Fruit fly (Drosophila melanogaster) whole organism, embryonic: ENCODE results near the gene UQCR-Q.

Experiments used
- Adf1 ChIP-seq: fragments of 200-800 bp; sonication (Bioruptor generic); IDR thresholded peaks from 2 replicates; pipeline ENCODE4 v1.3.6; 2022; ENCODE audit warnings: missing biosample characterization, missing genetic modification characterization
- BEAF-32 ChIP-seq: fragments of 200-800 bp; sonication (Bioruptor generic); optimal IDR thresholded peaks from 3 replicates; lab custom pipeline; 2017; ENCODE audit warnings: missing biosample characterization, missing genetic modification characterization, mild to moderate bottlenecking, moderate library complexity, missing genetic modification reagents
- CG10267 ChIP-seq: fragments of 200-800 bp; sonication (Bioruptor generic); optimal IDR thresholded peaks from 2 replicates; lab custom pipeline; 2018; ENCODE audit warnings: missing biosample characterization, mild to moderate bottlenecking, missing genetic modification characterization, moderate library complexity
- CG12659 ChIP-seq: fragments of 200-800 bp; sonication (Bioruptor generic); optimal IDR thresholded peaks from 3 replicates; lab custom pipeline; 2017; ENCODE audit warnings: mild to moderate bottlenecking, missing biosample characterization, missing genetic modification reagents, missing genetic modification characterization
- CG12769 ChIP-seq: fragments of 200-800 bp; sonication (Bioruptor generic); optimal IDR thresholded peaks from 2 replicates; lab custom pipeline; 2019; ENCODE audit warnings: missing biosample characterization, mild to moderate bottlenecking, missing genetic modification characterization, moderate library complexity
- CG13775 ChIP-seq: fragments of 200-800 bp; sonication (Bioruptor generic); optimal IDR thresholded peaks from 3 replicates; lab custom pipeline; 2017; ENCODE audit warnings: missing biosample characterization, mild to moderate bottlenecking, missing genetic modification characterization
- CG14014 ChIP-seq: fragments of 200-800 bp; sonication (Bioruptor generic); IDR thresholded peaks from 2 replicates; pipeline ENCODE4 v1.3.6; 2022; ENCODE audit warnings: missing biosample characterization, missing genetic modification characterization
- CG15696 ChIP-seq: fragments of 200-800 bp; sonication (Bioruptor generic); optimal IDR thresholded peaks from 2 replicates; lab custom pipeline; 2019; ENCODE audit warnings: missing biosample characterization, mild to moderate bottlenecking, missing genetic modification characterization, moderate library complexity
- CG16815 ChIP-seq: fragments of 200-800 bp; sonication (Bioruptor generic); optimal IDR thresholded peaks from 3 replicates; lab custom pipeline; 2017; ENCODE audit warnings: missing biosample characterization, mild to moderate bottlenecking, missing genetic modification characterization
- CG2712 ChIP-seq: fragments of 200-800 bp; optimal IDR thresholded peaks from 3 replicates; lab custom pipeline; 2019; ENCODE audit warnings: missing biosample characterization, mild to moderate bottlenecking, missing genetic modification characterization, moderate library complexity
- CG33557 ChIP-seq: fragments of 200-800 bp; sonication (Bioruptor generic); optimal IDR thresholded peaks from 2 replicates; lab custom pipeline; 2019; ENCODE audit warnings: missing biosample characterization, mild to moderate bottlenecking, missing genetic modification characterization, moderate library complexity
- CG34224 ChIP-seq: fragments of 200-800 bp; sonication (Bioruptor generic); IDR thresholded peaks from 3 replicates; pipeline ENCODE4 v1.3.6; 2022; ENCODE audit warnings: missing biosample characterization, missing genetic modification characterization; ENCODE audit not compliant: partially characterized antibody
- CG3847 ChIP-seq: fragments of 200-800 bp; sonication (Bioruptor generic); IDR thresholded peaks from 2 replicates; pipeline ENCODE4 v1.3.6; 2022; ENCODE audit warnings: missing biosample characterization, missing genetic modification characterization
- CG4404 ChIP-seq: fragments of 200-800 bp; sonication (Bioruptor generic); IDR thresholded peaks from 2 replicates; pipeline ENCODE4 v1.3.6; 2022; ENCODE audit warnings: missing biosample characterization, missing genetic modification characterization
- CG5180 ChIP-seq: fragments of 200-800 bp; sonication (Bioruptor generic); optimal IDR thresholded peaks from 3 replicates; lab custom pipeline; 2017; ENCODE audit warnings: missing biosample characterization, missing genetic modification characterization, mild to moderate bottlenecking, moderate library complexity, missing genetic modification reagents
- CG6272 ChIP-seq: fragments of 200-800 bp; sonication (Bioruptor generic); IDR thresholded peaks from 2 replicates; pipeline ENCODE4 v1.3.6; 2022; ENCODE audit warnings: missing biosample characterization, missing genetic modification characterization
- CG7839 ChIP-seq: fragments of 200-800 bp; sonication (Bioruptor generic); optimal IDR thresholded peaks from 3 replicates; lab custom pipeline; 2018; ENCODE audit warnings: missing biosample characterization, mild to moderate bottlenecking, missing genetic modification characterization, moderate library complexity
- CG7928 ChIP-seq: fragments of 200-800 bp; sonication (Bioruptor generic); optimal IDR thresholded peaks from 2 replicates; lab custom pipeline; 2017; ENCODE audit warnings: missing biosample characterization, mild to moderate bottlenecking, missing genetic modification characterization
- CG7987 ChIP-seq: fragments of 200-800 bp; sonication (Bioruptor generic); optimal IDR thresholded peaks from 2 replicates; lab custom pipeline; 2018; ENCODE audit warnings: missing biosample characterization, mild to moderate bottlenecking, missing genetic modification characterization, moderate library complexity
- CG8281 ChIP-seq: fragments of 200-800 bp; sonication (Bioruptor generic); optimal IDR thresholded peaks from 2 replicates; lab custom pipeline; 2018; ENCODE audit warnings: missing biosample characterization, mild to moderate bottlenecking, missing genetic modification characterization, moderate library complexity
- ERR ChIP-seq: fragments of 200-800 bp; sonication (Bioruptor generic); optimal IDR thresholded peaks from 2 replicates; lab custom pipeline; 2016; ENCODE audit warnings: missing biosample characterization, missing genetic modification characterization
- Ets97D ChIP-seq: fragments of 200-800 bp; sonication (Bioruptor generic); optimal IDR thresholded peaks from 3 replicates; lab custom pipeline; 2016; ENCODE audit warnings: missing biosample characterization, missing genetic modification characterization
- Hr51 ChIP-seq, 2 experiments: fragments of 200-800 bp; sonication (Bioruptor generic); optimal IDR thresholded peaks; 2 replicates in 1 of 2; 3 replicates in 1 of 2; lab custom pipeline; 2016 to 2018; ENCODE audit warnings: missing biosample characterization in 2 of 2, missing genetic modification characterization in 2 of 2, mild to moderate bottlenecking in 1 of 2, moderate library complexity in 1 of 2
- Ssrp ChIP-seq: fragments of 200-800 bp; sonication (Bioruptor generic); optimal IDR thresholded peaks from 2 replicates; lab custom pipeline; 2018; ENCODE audit warnings: missing biosample characterization, mild to moderate bottlenecking, missing genetic modification characterization, moderate library complexity
- Vsx1 ChIP-seq: fragments of 200-800 bp; sonication (Bioruptor generic); optimal IDR thresholded peaks from 2 replicates; lab custom pipeline; 2017; ENCODE audit warnings: missing biosample characterization, mild to moderate bottlenecking, missing genetic modification characterization, missing genetic modification reagents
- ase ChIP-seq: fragments of 200-800 bp; sonication (Bioruptor generic); IDR thresholded peaks from 3 replicates; pipeline ENCODE4 v1.3.6; 2022; ENCODE audit warnings: missing biosample characterization, missing genetic modification characterization
- cg ChIP-seq: fragments of 200-800 bp; sonication (Bioruptor generic); optimal IDR thresholded peaks from 3 replicates; lab custom pipeline; 2019; ENCODE audit warnings: missing biosample characterization, mild to moderate bottlenecking, missing genetic modification characterization, moderate library complexity
- chif ChIP-seq, 2 experiments: fragments of 200-800 bp; sonication (Bioruptor generic); optimal IDR thresholded peaks; 3 replicates each; lab custom pipeline; 2016; ENCODE audit warnings: missing biosample characterization in 2 of 2, missing genetic modification characterization in 2 of 2
- dimm ChIP-seq: fragments of 200-800 bp; sonication (Bioruptor generic); IDR thresholded peaks from 2 replicates; pipeline ENCODE4 v1.3.6; 2022; ENCODE audit warnings: missing biosample characterization, missing genetic modification characterization
- en ChIP-seq: fragments of 200-800 bp; sonication (Bioruptor generic); optimal IDR thresholded peaks from 2 replicates; lab custom pipeline; 2016; ENCODE audit warnings: missing biosample characterization, missing genetic modification characterization
- fd3F ChIP-seq: fragments of 200-800 bp; sonication (Bioruptor generic); optimal IDR thresholded peaks from 2 replicates; lab custom pipeline; 2018; ENCODE audit warnings: missing biosample characterization, mild to moderate bottlenecking, missing genetic modification characterization, moderate library complexity
- fd96Cb ChIP-seq: fragments of 200-800 bp; sonication (Bioruptor generic); optimal IDR thresholded peaks from 2 replicates; lab custom pipeline; 2018; ENCODE audit warnings: missing biosample characterization, mild to moderate bottlenecking, missing genetic modification characterization, moderate library complexity
- her ChIP-seq: fragments of 200-800 bp; sonication (Bioruptor generic); optimal IDR thresholded peaks from 2 replicates; lab custom pipeline; 2016; ENCODE audit warnings: missing biosample characterization, missing genetic modification characterization
- jing ChIP-seq: fragments of 200-800 bp; sonication (Bioruptor generic); optimal IDR thresholded peaks from 2 replicates; lab custom pipeline; 2018; ENCODE audit warnings: missing biosample characterization, mild to moderate bottlenecking, missing genetic modification characterization
- lab ChIP-seq: fragments of 200-800 bp; sonication (Bioruptor generic); optimal IDR thresholded peaks from 3 replicates; lab custom pipeline; 2017; ENCODE audit warnings: missing biosample characterization, missing genetic modification characterization, mild to moderate bottlenecking, moderate library complexity, missing genetic modification reagents
- maf-S ChIP-seq: fragments of 200-800 bp; sonication (Bioruptor generic); optimal IDR thresholded peaks from 2 replicates; lab custom pipeline; 2016; ENCODE audit warnings: missing biosample characterization, missing genetic modification characterization
- mam ChIP-seq: fragments of 200-800 bp; sonication (Bioruptor generic); optimal IDR thresholded peaks from 3 replicates; lab custom pipeline; 2016; ENCODE audit warnings: missing biosample characterization, missing genetic modification characterization
- nau ChIP-seq: fragments of 200-800 bp; sonication (Bioruptor generic); optimal IDR thresholded peaks from 3 replicates; lab custom pipeline; 2017; ENCODE audit warnings: missing biosample characterization, mild to moderate bottlenecking, missing genetic modification characterization, missing genetic modification reagents
- nerfin-1 ChIP-seq: fragments of 200-800 bp; sonication (Bioruptor generic); optimal IDR thresholded peaks from 3 replicates; lab custom pipeline; 2019; ENCODE audit warnings: missing biosample characterization, mild to moderate bottlenecking, missing genetic modification characterization, moderate library complexity
- peb ChIP-seq: fragments of 200-800 bp; sonication (Bioruptor generic); IDR thresholded peaks from 2 replicates; pipeline ENCODE4 v1.3.6; 2022; ENCODE audit warnings: missing biosample characterization, missing genetic modification characterization
- salm ChIP-seq: fragments of 200-800 bp; sonication (Bioruptor generic); optimal IDR thresholded peaks from 2 replicates; lab custom pipeline; 2018; ENCODE audit warnings: missing biosample characterization, mild to moderate bottlenecking, missing genetic modification characterization
- sens-2 ChIP-seq: fragments of 200-800 bp; sonication (Bioruptor generic); IDR thresholded peaks from 2 replicates; pipeline ENCODE4 v1.3.6; 2022; ENCODE audit warnings: missing biosample characterization, missing genetic modification characterization
- sim ChIP-seq: fragments of 200-800 bp; sonication (Bioruptor generic); IDR thresholded peaks from 2 replicates; pipeline ENCODE4 v1.3.6; 2022; ENCODE audit warnings: missing biosample characterization, missing genetic modification characterization
- slp2 ChIP-seq: fragments of 200-800 bp; sonication (Bioruptor generic); optimal IDR thresholded peaks from 2 replicates; lab custom pipeline; 2016; ENCODE audit warnings: missing biosample characterization, missing genetic modification characterization
- tgo ChIP-seq: fragments of 200-800 bp; sonication (Bioruptor generic); IDR thresholded peaks from 3 replicates; pipeline ENCODE4 v1.3.6; 2022; ENCODE audit warnings: missing biosample characterization, missing genetic modification characterization
- trh ChIP-seq: fragments of 200-800 bp; sonication (Bioruptor generic); optimal IDR thresholded peaks from 2 replicates; lab custom pipeline; 2016; ENCODE audit warnings: missing biosample characterization, missing genetic modification characterization
- usp ChIP-seq: fragments of >200 bp; optimal IDR thresholded peaks from 2 replicates; lab custom pipeline; 2017; ENCODE audit warnings: missing biosample characterization, missing genetic modification characterization
- wor ChIP-seq: fragments of 200-800 bp; sonication (Bioruptor generic); IDR thresholded peaks from 2 replicates; pipeline ENCODE4 v1.3.6; 2022; ENCODE audit warnings: missing biosample characterization, missing genetic modification characterization
- zfh2 ChIP-seq: fragments of 200-800 bp; sonication (Bioruptor generic); optimal IDR thresholded peaks from 2 replicates; lab custom pipeline; 2016; ENCODE audit warnings: missing biosample characterization, missing genetic modification characterization

The UQCR-Q gene

dm6 chr3L:17513893-17514616 is 39.5 kb downstream of the UQCR-Q start, which contains the start of the genes U4-U6-60K and CG7564 (continued):
- TF ChIP-seq Ssrp (tag; lab: Kevin White, UChicago): peak; percentile 67
- peak; percentile 99 for TF ChIP-seq BEAF-32 (GFP tag; lab: Kevin White, UChicago)
- TF ChIP-seq Adf1 (GFP tag; lab: Robert Waterston, UW): no peak
- peak; percentile 59; the same call in 2 of the 3 replicates for TF ChIP-seq ase (GFP tag; lab: Robert Waterston, UW)
- no peak for TF ChIP-seq usp (GFP tag; lab: Kevin White, UChicago)
- TF ChIP-seq chif (GFP tag; optimal IDR thresholded peaks at IDR 0.05; lab: Kevin White, UChicago): no peak
- no peak for TF ChIP-seq cg (GFP tag; lab: Kevin White, UChicago)
- TF ChIP-seq fd3F (GFP tag; lab: Kevin White, UChicago): no peak
- TF ChIP-seq CG16815: peak; percentile 76
- TF ChIP-seq her: no peak
- no peak for TF ChIP-seq nau (GFP tag; lab: Kevin White, UChicago)
- TF ChIP-seq CG34224: peak; percentile 80
- TF ChIP-seq CG8281 (tag; lab: Kevin White, UChicago): no peak
- TF ChIP-seq tgo (GFP tag; lab: Robert Waterston, UW): peak; percentile 43
- TF ChIP-seq maf-S (GFP tag; lab: Kevin White, UChicago): peak; percentile 28
- no peak for TF ChIP-seq jing (GFP tag; lab: Kevin White, UChicago)
- no peak for TF ChIP-seq peb (GFP tag; lab: Robert Waterston, UW)
- TF ChIP-seq Vsx1 (GFP tag; lab: Kevin White, UChicago): no peak
- peak; percentile 56 for TF ChIP-seq CG2712 (tag; lab: Kevin White, UChicago)
- peak; percentile 38 for TF ChIP-seq CG15696
- TF ChIP-seq CG7987 (GFP tag; lab: Kevin White, UChicago): no peak
- peak; percentile 16 for TF ChIP-seq ERR (GFP tag; lab: Kevin White, UChicago)
- TF ChIP-seq CG12769 (tag; lab: Kevin White, UChicago): no peak
- TF ChIP-seq salm: no peak
- TF ChIP-seq dimm (GFP tag; lab: Robert Waterston, UW): no peak
- peak; percentile 82 for TF ChIP-seq CG13775 (GFP tag; lab: Kevin White, UChicago)
- peak; percentile 98 for TF ChIP-seq CG10267
- TF ChIP-seq nerfin-1 (tag; lab: Kevin White, UChicago): peak; percentile 24
- TF ChIP-seq Ets97D (GFP tag; lab: Kevin White, UChicago): peak; percentile 45
- no peak for TF ChIP-seq CG5180
- TF ChIP-seq wor (GFP tag; lab: Robert Waterston, UW): no peak
- TF ChIP-seq CG14014 (GFP tag; lab: Robert Waterston, UW): no peak; the same call in 1 of the 2 replicates
- TF ChIP-seq Hr51 (GFP tag; optimal IDR thresholded peaks at IDR 0.05; lab: Kevin White, UChicago): peak in 1 of 2 experiments; percentile 57
- peak; percentile 84 for TF ChIP-seq CG3847
- TF ChIP-seq sim (GFP tag; lab: Robert Waterston, UW): no peak
- no peak for TF ChIP-seq sens-2
- TF ChIP-seq CG12659 (GFP tag; lab: Kevin White, UChicago): peak; percentile 82
- TF ChIP-seq trh: peak; percentile 46
- TF ChIP-seq zfh2: peak; percentile 81
- TF ChIP-seq en (GFP tag; lab: Kevin White, UChicago): no peak
- TF ChIP-seq CG4404: peak; percentile 58
- peak; percentile 60 for TF ChIP-seq CG7839
- peak; percentile 40 for TF ChIP-seq fd96Cb (tag; lab: Kevin White, UChicago)
- peak; percentile 22 for TF ChIP-seq slp2 (GFP tag; lab: Kevin White, UChicago)
- peak; percentile 41; the same call in 1 of the 2 replicates for TF ChIP-seq CG6272 (GFP tag; lab: Robert Waterston, UW)
- TF ChIP-seq lab (GFP tag; lab: Kevin White, UChicago): peak; percentile 54
- TF ChIP-seq CG7928: peak; percentile 45
- peak; percentile 69 for TF ChIP-seq mam (GFP tag; lab: Kevin White, UChicago)
- TF ChIP-seq CG33557 (GFP tag; lab: Kevin White, UChicago): peak; percentile 56
